Worm (Caenorhabditis elegans): Measurements from ENCODE around the gene irld-7.

DNA sequence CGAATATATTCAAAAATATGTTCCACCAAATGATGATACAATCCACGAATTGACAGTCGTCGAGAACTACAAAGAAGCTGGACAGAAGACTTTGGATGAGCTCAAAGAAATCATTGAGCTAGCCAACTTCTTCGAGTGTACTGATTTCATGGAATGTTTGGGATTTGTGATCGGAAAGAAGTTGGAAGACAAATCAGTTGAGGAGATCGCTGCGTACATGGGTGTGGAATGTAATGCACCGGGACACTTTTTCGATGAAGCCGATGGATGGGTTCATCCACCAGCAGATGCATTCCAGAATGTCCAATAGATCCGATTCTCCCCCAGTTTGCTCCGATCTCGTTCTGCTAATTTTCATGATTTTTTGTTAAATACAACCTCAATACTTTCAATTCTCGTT is 13.4 kb downstream of the irld-7 start:
- no peak for TF ChIP-seq ces-1 (GFP tag; optimal IDR thresholded peaks at IDR 0.05)
- TF ChIP-seq lsy-2 (tag; optimal IDR thresholded peaks at IDR 0.05) = no peak
- TF ChIP-seq snpc-4 (tag; optimal IDR thresholded peaks at IDR 0.05) = no peak
- TF ChIP-seq nhr-237 (tag; optimal IDR thresholded peaks at IDR 0.05) = no peak
